Worm (Caenorhabditis elegans) whole organism, early embryonic: Measurements from ENCODE around the gene gyf-1.

Experiments used
- ama-1 ChIP-seq: fragments of 150-350 bp; optimal IDR thresholded peaks from 2 replicates; lab custom pipeline; 2014
- sea-1 ChIP-seq: fragments of 200-800 bp; sonication (Bioruptor generic); conservative IDR thresholded peaks from 2 replicates; pipeline ENCODE4 v1.3.6; 2022; ENCODE audit warnings: missing genetic modification characterization, missing compliant biosample characterization
- tbx-37 ChIP-seq: fragments of 200-800 bp; sonication (Bioruptor generic); conservative IDR thresholded peaks from 2 replicates; pipeline ENCODE4 v1.3.6; 2022; ENCODE audit warnings: missing genetic modification reagents, missing genetic modification characterization, missing compliant biosample characterization

ce11 chrII:6654284-6654683 is 29.8 kb upstream of the gyf-1 start, which contains the start of gene T19D12.9:
- TF ChIP-seq sea-1 (GFP tag; lab: Robert Waterston, UW) = no peak
- TF ChIP-seq ama-1 = no peak
- TF ChIP-seq tbx-37 (GFP tag; lab: Robert Waterston, UW) = no peak
